Worm (Caenorhabditis elegans) whole organism, L2 larva: Measurements from ENCODE around the gene ZK354.9.

Experiments used
- C34F6.9 ChIP-seq: fragments of 150-350 bp; optimal IDR thresholded peaks from 2 replicates; lab custom pipeline; 2014; ENCODE audit warnings: missing biosample characterization, missing genetic modification characterization
- F13H6.1 ChIP-seq: sonication (generic microtip); optimal IDR thresholded peaks from 2 replicates; lab custom pipeline; 2016; ENCODE audit warnings: missing genetic modification characterization, missing compliant biosample characterization
- R02D3.7 ChIP-seq: fragments of 150-350 bp; optimal IDR thresholded peaks from 2 replicates; lab custom pipeline; 2014; ENCODE audit warnings: missing biosample characterization, missing genetic modification characterization
- ZK546.5 ChIP-seq: sonication (generic microtip); optimal IDR thresholded peaks from 2 replicates; lab custom pipeline; 2017; ENCODE audit warnings: missing biosample characterization, missing genetic modification characterization
- aly-2 ChIP-seq: fragments of 150-350 bp; optimal IDR thresholded peaks from 2 replicates; lab custom pipeline; 2014; ENCODE audit warnings: missing biosample characterization, missing genetic modification characterization
- ama-1 ChIP-seq: fragments of 150-350 bp; optimal IDR thresholded peaks from 2 replicates; lab custom pipeline; 2018; ENCODE audit warnings: inconsistent platforms
- blmp-1 ChIP-seq: sonication (generic microtip); optimal IDR thresholded peaks from 2 replicates; lab custom pipeline; 2017; ENCODE audit warnings: missing genetic modification characterization, mild to moderate bottlenecking, missing compliant biosample characterization, antibody characterized with exemption, moderate library complexity; ENCODE audit not compliant: insufficient read depth
- ceh-16 ChIP-seq: fragments of 150-350 bp; optimal IDR thresholded peaks from 2 replicates; lab custom pipeline; 2014; ENCODE audit warnings: missing biosample characterization, missing genetic modification characterization
- ceh-82 ChIP-seq: fragments of 150-350 bp; optimal IDR thresholded peaks from 2 replicates; lab custom pipeline; 2014; ENCODE audit warnings: missing biosample characterization, missing genetic modification characterization
- crh-2 ChIP-seq: sonication (generic microtip); optimal IDR thresholded peaks from 2 replicates; lab custom pipeline; 2017; ENCODE audit warnings: missing biosample characterization, missing genetic modification characterization
- dmd-4 ChIP-seq: sonication (generic microtip); optimal IDR thresholded peaks from 2 replicates; lab custom pipeline; 2017; ENCODE audit warnings: missing biosample characterization, missing genetic modification characterization
- egl-27 ChIP-seq: sonication (generic microtip); optimal IDR thresholded peaks from 3 replicates; lab custom pipeline; 2017; ENCODE audit warnings: missing biosample characterization, missing genetic modification reagents, missing genetic modification characterization
- elt-1 ChIP-seq: fragments of 150-350 bp; optimal IDR thresholded peaks from 2 replicates; lab custom pipeline; 2014; ENCODE audit warnings: missing biosample characterization, missing genetic modification characterization
- gmeb-1 ChIP-seq: fragments of 150-350 bp; optimal IDR thresholded peaks from 2 replicates; lab custom pipeline; 2014; ENCODE audit warnings: missing biosample characterization, missing genetic modification characterization
- lin-11 ChIP-seq: fragments of 150-350 bp; sonication (generic microtip); optimal IDR thresholded peaks from 2 replicates; lab custom pipeline; 2014; ENCODE audit warnings: missing biosample characterization, missing genetic modification characterization, inconsistent platforms, mixed read lengths
- lin-39 ChIP-seq: fragments of 150-350 bp; optimal IDR thresholded peaks from 2 replicates; lab custom pipeline; 2014; ENCODE audit warnings: missing biosample characterization, missing genetic modification reagents, missing genetic modification characterization
- lsy-2 ChIP-seq, 2 experiments: fragments of 150-350 bp in 1 of 2; sonication (generic microtip) in 1 of 2; optimal IDR thresholded peaks; 2 replicates each; lab custom pipeline; 2014 to 2017; ENCODE audit warnings: missing biosample characterization in 2 of 2, missing genetic modification characterization in 2 of 2
- mab-5 ChIP-seq: fragments of 150-350 bp; optimal IDR thresholded peaks from 2 replicates; lab custom pipeline; 2014; ENCODE audit warnings: missing biosample characterization, missing genetic modification characterization
- mdl-1 ChIP-seq, 2 experiments: fragments of 150-350 bp in 1 of 2; sonication (generic microtip) in 1 of 2; optimal IDR thresholded peaks; 2 replicates each; lab custom pipeline; 2017; ENCODE audit warnings: missing biosample characterization in 2 of 2, missing genetic modification characterization in 2 of 2
- nhr-10 ChIP-seq: sonication (generic microtip); optimal IDR thresholded peaks from 2 replicates; lab custom pipeline; 2017; ENCODE audit warnings: missing biosample characterization, missing genetic modification characterization
- nhr-11 ChIP-seq: fragments of 150-350 bp; optimal IDR thresholded peaks from 2 replicates; lab custom pipeline; 2014; ENCODE audit warnings: missing biosample characterization, missing genetic modification characterization
- nhr-12 ChIP-seq: fragments of 150-350 bp; optimal IDR thresholded peaks from 2 replicates; lab custom pipeline; 2014; ENCODE audit warnings: missing biosample characterization, missing genetic modification characterization
- nhr-129 ChIP-seq: fragments of 150-350 bp; optimal IDR thresholded peaks from 2 replicates; lab custom pipeline; 2014; ENCODE audit warnings: missing biosample characterization, missing genetic modification characterization
- nhr-21 ChIP-seq: fragments of 150-350 bp; optimal IDR thresholded peaks from 2 replicates; lab custom pipeline; 2014; ENCODE audit warnings: missing biosample characterization, missing genetic modification characterization
- nhr-23 ChIP-seq: fragments of 150-350 bp; optimal IDR thresholded peaks from 2 replicates; lab custom pipeline; 2014; ENCODE audit warnings: missing biosample characterization, missing genetic modification reagents, missing genetic modification characterization
- nhr-237 ChIP-seq: fragments of 150-350 bp; optimal IDR thresholded peaks from 2 replicates; lab custom pipeline; 2014; ENCODE audit warnings: missing biosample characterization, missing genetic modification characterization
- nhr-25 ChIP-seq: fragments of 150-350 bp; sonication (generic microtip); optimal IDR thresholded peaks from 3 replicates; lab custom pipeline; 2014; ENCODE audit warnings: missing biosample characterization, missing genetic modification characterization
- sem-4 ChIP-seq: fragments of 150-350 bp; optimal IDR thresholded peaks from 2 replicates; lab custom pipeline; 2014; ENCODE audit warnings: missing biosample characterization, missing genetic modification reagents, missing genetic modification characterization
- sma-3 ChIP-seq: sonication (generic microtip); optimal IDR thresholded peaks from 2 replicates; lab custom pipeline; 2016; ENCODE audit warnings: missing genetic modification reagents, missing genetic modification characterization, missing compliant biosample characterization
- sma-9 ChIP-seq, 2 experiments: fragments of 150-350 bp in 1 of 2; sonication (generic microtip) in 1 of 2; optimal IDR thresholded peaks; 2 replicates each; lab custom pipeline; 2014 to 2016; ENCODE audit warnings: missing genetic modification characterization in 2 of 2, mild to moderate bottlenecking in 1 of 2, missing biosample characterization in 1 of 2, missing compliant biosample characterization in 1 of 2, missing genetic modification reagents in 1 of 2, moderate library complexity in 1 of 2
- snpc-4 ChIP-seq: fragments of 150-350 bp; optimal IDR thresholded peaks from 2 replicates; lab custom pipeline; 2014; ENCODE audit warnings: missing biosample characterization, missing genetic modification characterization
- unc-55 ChIP-seq: fragments of 150-350 bp; sonication (generic microtip); optimal IDR thresholded peaks from 3 replicates; lab custom pipeline; 2014; ENCODE audit warnings: missing biosample characterization, missing genetic modification reagents, missing genetic modification characterization
- unc-62 ChIP-seq: fragments of 150-350 bp; optimal IDR thresholded peaks from 2 replicates; lab custom pipeline; 2014; ENCODE audit warnings: missing biosample characterization, missing genetic modification reagents, missing genetic modification characterization
- zag-1 ChIP-seq: fragments of 150-350 bp; optimal IDR thresholded peaks from 2 replicates; lab custom pipeline; 2014; ENCODE audit warnings: missing biosample characterization, missing genetic modification characterization
- ztf-1 ChIP-seq: fragments of 200-800 bp; sonication (Bioruptor generic); conservative IDR thresholded peaks from 2 replicates; pipeline ENCODE4 v1.3.6; 2022; ENCODE audit warnings: missing genetic modification characterization, missing compliant biosample characterization
- ztf-4 ChIP-seq: fragments of 150-350 bp; optimal IDR thresholded peaks from 2 replicates; lab custom pipeline; 2014; ENCODE audit warnings: missing biosample characterization, missing genetic modification characterization

Gene ZK354.9

DNA sequence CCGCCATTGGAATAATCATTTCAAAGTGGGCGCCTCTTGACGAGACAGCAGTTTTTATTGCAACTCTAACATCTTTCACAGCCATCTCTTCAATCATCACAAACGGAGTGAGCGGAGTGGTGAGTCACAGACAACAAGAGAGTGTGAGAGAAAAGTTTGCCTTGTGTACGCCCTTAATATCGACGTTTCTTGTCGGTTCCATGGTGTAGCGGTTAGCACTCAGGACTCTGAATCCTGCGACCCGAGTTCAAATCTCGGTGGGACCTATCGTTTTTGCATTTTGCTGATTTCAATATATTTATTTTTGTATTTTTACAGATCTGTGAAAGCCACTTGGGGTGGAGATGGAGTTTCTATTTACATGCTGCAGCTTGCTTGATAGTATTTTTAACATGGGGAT is 26.6 kb upstream of the ZK354.9 start (continued):
- TF ChIP-seq nhr-23 (tag; lab: Kevin White, UChicago): no peak
- TF ChIP-seq dmd-4 (tag; lab: Kevin White, UChicago): no peak
- no peak for TF ChIP-seq ceh-16 (tag; lab: Kevin White, UChicago)
- no peak for TF ChIP-seq aly-2 (tag; lab: Kevin White, UChicago)
- TF ChIP-seq mdl-1 (tag; optimal IDR thresholded peaks at IDR 0.05; lab: Kevin White, UChicago): no peak
- TF ChIP-seq ama-1 (lab: Kevin White, UChicago): no peak
- TF ChIP-seq ceh-82 (tag; lab: Kevin White, UChicago): no peak
- no peak for TF ChIP-seq nhr-12 (tag; lab: Kevin White, UChicago)
- TF ChIP-seq ZK546.5 (tag; lab: Kevin White, UChicago): no peak
- TF ChIP-seq gmeb-1 (tag; lab: Kevin White, UChicago): peak; percentile 37
- TF ChIP-seq lin-11 (tag; lab: Kevin White, UChicago): no peak
- no peak for TF ChIP-seq egl-27
- peak; percentile 53 for TF ChIP-seq unc-55
- TF ChIP-seq R02D3.7 (tag; lab: Kevin White, UChicago): no peak
- no peak for TF ChIP-seq elt-1
- no peak for TF ChIP-seq snpc-4 (tag; lab: Kevin White, UChicago)
- no peak for TF ChIP-seq ztf-1 (GFP tag; lab: Robert Waterston, UW)
- TF ChIP-seq nhr-25 (tag; lab: Kevin White, UChicago): peak; percentile 26
- peak; percentile 38 for TF ChIP-seq sma-3
- no peak for TF ChIP-seq sem-4 (tag; lab: Kevin White, UChicago)
- TF ChIP-seq unc-62 (GFP tag; lab: Kevin White, UChicago): no peak

DNA sequence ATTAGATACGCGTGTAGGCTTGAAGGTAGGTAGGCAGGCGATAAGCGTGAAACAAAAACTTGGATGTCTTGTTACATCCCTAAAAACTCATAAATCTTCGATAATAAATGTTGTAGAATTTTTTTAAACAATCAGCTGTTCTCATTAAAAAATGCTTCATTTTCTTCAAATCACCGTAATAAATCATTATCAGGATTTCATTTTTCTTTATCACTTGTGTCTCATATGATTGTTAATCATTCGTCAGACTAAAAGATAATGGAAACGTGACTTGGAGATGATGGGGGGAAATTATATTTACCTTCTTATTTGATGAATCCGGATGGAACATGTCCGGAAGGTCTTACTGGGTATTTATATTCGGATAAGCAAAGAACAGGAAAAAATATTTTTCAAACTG is 25.5 kb upstream of the ZK354.9 start:
- peak; percentile 4 for TF ChIP-seq sma-3
- no peak for TF ChIP-seq crh-2 (tag; lab: Kevin White, UChicago)
- TF ChIP-seq nhr-237 (tag; lab: Kevin White, UChicago): no peak
- no peak for TF ChIP-seq F13H6.1 (tag; lab: Kevin White, UChicago)
- TF ChIP-seq lin-39 (tag; lab: Kevin White, UChicago): no peak
- TF ChIP-seq blmp-1 (tag; lab: Kevin White, UChicago): peak; percentile 59
- TF ChIP-seq C34F6.9 (tag; lab: Kevin White, UChicago): no peak
- TF ChIP-seq sem-4 (tag; lab: Kevin White, UChicago): no peak
- TF ChIP-seq nhr-10: no peak
- TF ChIP-seq nhr-25 (tag; lab: Kevin White, UChicago): peak; percentile 1
- TF ChIP-seq snpc-4 (tag; lab: Kevin White, UChicago): no peak
- no peak for TF ChIP-seq lsy-2 (tag; optimal IDR thresholded peaks at IDR 0.05; lab: Kevin White, UChicago)
- no peak for TF ChIP-seq elt-1
- no peak for TF ChIP-seq zag-1 (tag; lab: Kevin White, UChicago)
- TF ChIP-seq nhr-21 (tag; lab: Kevin White, UChicago): peak; percentile 33
- no peak for TF ChIP-seq lin-11 (tag; lab: Kevin White, UChicago)

DNA sequence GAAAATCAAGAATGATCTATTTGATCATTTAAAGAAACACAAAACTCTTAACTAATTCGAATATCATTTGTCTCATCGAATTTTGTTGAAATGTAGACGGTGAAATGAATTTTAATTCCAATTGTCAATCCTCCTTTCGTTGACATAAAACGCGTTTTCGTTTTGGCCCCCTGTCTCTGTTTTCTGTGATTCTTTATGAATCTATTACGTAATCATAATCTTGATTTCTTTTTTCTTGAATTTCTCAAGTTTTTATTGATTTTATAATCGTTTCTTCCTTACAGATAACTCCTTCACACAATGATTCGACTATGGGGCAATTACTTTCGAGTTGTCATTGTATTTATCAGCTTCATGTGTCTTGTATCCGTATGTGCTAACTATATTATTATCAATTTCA is 24.2 kb upstream of the ZK354.9 start, which contains the start of gene Y4C6B.3:
TSS of gene Y4C6B.3 (plus strand) at position 301 of the 400 bp plus-strand sequence.
- no peak for TF ChIP-seq ztf-4 (tag; lab: Kevin White, UChicago)

ce11 chrIV:5326144-5326543 is 18.2 kb upstream of the ZK354.9 start, which contains the start of gene Y4C6B.4:
TSS of gene Y4C6B.4 (plus strand) at chrIV:5326444.
- TF ChIP-seq C34F6.9 (tag; lab: Kevin White, UChicago): no peak

DNA sequence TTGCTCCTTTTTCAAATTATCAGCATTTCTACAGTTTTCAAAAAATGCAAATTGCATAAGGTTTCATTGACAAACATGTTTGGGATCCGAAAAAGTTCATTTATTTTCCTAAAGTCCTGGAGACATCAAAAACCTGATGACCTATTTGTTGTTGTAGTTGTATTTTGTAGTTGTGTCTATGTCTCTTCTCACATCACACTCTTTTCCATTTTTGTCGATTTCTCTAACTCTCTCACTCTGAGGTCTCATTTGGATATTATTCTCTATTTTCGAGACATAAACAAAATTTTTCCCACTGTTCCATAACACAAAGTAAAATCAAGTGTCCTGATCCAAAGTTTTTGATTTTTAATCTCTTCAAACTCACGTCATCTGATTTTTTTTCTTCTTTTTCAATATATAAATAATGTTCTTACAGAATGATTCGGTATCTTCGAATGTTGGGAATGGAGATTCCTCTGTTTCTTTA is 10.9 kb upstream of the ZK354.9 start, which contains the start of gene slc-46A:
TSS of gene slc-46A (plus strand) at position 419 of the 469 bp plus-strand sequence.
- TF ChIP-seq sma-9 (GFP tag; optimal IDR thresholded peaks at IDR 0.05; lab: Kevin White, UChicago) (peak; percentile 12), sma-9 (tag; optimal IDR thresholded peaks at IDR 0.05; lab: Kevin White, UChicago) (no peak), F13H6.1 (tag; lab: Kevin White, UChicago) (no peak), mab-5 (tag; lab: Kevin White, UChicago) (no peak), sma-3 (no peak), snpc-4 (tag; lab: Kevin White, UChicago) (peak; percentile 20), C34F6.9 (tag; lab: Kevin White, UChicago) (peak; percentile 48), unc-55 (peak; percentile 26), nhr-11 (no peak), nhr-21 (tag; lab: Kevin White, UChicago) (no peak), crh-2 (tag; lab: Kevin White, UChicago) (no peak), ceh-82 (tag; lab: Kevin White, UChicago) (no peak), nhr-10 (no peak), lin-39 (tag; lab: Kevin White, UChicago) (no peak), nhr-129 (no peak), lin-11 (tag; lab: Kevin White, UChicago) (no peak)
- TF ChIP-seq, all 48 proteins: peak for 4
